Worm (Caenorhabditis elegans): ENCODE data around the gene snpc-3.4.
A peak's percentile ranks its signal among the peaks of the same experiment; 100 is the strongest.

snpc-3.4 gene

DNA sequence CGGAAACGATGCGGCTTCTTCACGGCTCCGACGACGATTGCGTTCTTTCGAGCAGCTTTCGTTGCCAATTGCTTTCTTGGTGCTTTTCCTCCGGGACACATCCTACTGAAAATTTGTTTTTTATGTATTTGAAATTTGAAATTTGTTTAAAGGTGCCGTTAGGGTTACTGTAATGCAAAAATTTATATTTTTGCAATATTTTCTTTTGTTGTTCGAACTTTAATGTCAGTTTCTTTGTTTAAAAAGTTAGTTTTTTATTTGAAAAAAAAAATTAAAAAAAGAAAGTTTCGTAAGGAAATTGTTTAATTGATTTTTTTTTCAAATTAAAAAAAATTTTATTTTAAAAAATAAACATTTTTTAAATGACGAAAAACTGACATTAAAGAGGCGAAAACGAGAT is 38.8 kb downstream of the snpc-3.4 start, which contains the start of gene his-69:
his-69 (minus strand) TSS at position 101 of the 400 bp plus-strand sequence.
- no peak for TF ChIP-seq madf-2 (tag; optimal IDR thresholded peaks at IDR 0.05)
- TF ChIP-seq unc-3 (GFP tag; conservative IDR thresholded peaks at IDR 0.05), result no peak
- TF ChIP-seq unc-3 (tag; optimal IDR thresholded peaks at IDR 0.05), result no peak
- TF ChIP-seq elt-4 (tag; optimal IDR thresholded peaks at IDR 0.05), result no peak
- no peak for TF ChIP-seq pqm-1 (tag; optimal IDR thresholded peaks at IDR 0.05)
- no peak for TF ChIP-seq nfya-1 (tag; optimal IDR thresholded peaks at IDR 0.05)
- no peak for TF ChIP-seq pag-3 (tag; optimal IDR thresholded peaks at IDR 0.05; ENCODE audit: borderline replicate concordance)
- TF ChIP-seq unc-55 (GFP tag; optimal IDR thresholded peaks at IDR 0.05), result no peak
- TF ChIP-seq ama-1 (optimal IDR thresholded peaks at IDR 0.05), result no peak
- TF ChIP-seq unc-42 (tag; optimal IDR thresholded peaks at IDR 0.05), result no peak
- TF ChIP-seq unc-86 (tag; optimal IDR thresholded peaks at IDR 0.05), result no peak
- no peak for TF ChIP-seq ceh-19 (GFP tag; optimal IDR thresholded peaks at IDR 0.05)
- TF ChIP-seq C38D4.7 (GFP tag; optimal IDR thresholded peaks at IDR 0.05), result no peak
- TF ChIP-seq hlh-15 (tag; optimal IDR thresholded peaks at IDR 0.05), result no peak
- TF ChIP-seq F13H6.1 (tag; optimal IDR thresholded peaks at IDR 0.05), result no peak

DNA sequence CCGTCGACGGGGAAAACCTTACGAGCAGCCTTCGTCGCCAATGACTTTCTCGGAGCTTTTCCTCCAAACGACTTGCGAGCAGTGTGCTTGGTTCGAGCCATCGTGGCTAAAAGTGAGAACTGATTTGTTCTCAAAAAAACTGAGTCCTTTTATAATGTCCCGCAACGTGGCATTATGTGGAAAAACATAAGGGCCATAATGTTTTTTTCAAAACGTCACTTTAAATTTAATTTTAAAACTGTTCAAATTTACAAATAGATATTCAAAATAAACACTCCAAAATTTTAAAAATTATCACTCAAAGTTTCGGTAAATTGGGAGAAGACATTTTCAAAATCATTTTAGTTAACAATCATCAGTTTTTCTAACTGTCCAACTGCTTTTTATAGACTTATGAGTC is 40.2 kb downstream of the snpc-3.4 start, which contains the start of gene his-70:
his-70 (minus strand) TSS at position 101 of the 400 bp plus-strand sequence.
- TF ChIP-seq pax-1 (tag; optimal IDR thresholded peaks at IDR 0.05), result no peak
- TF ChIP-seq tbx-7 (tag; optimal IDR thresholded peaks at IDR 0.05), result no peak
- TF ChIP-seq che-1 (tag; optimal IDR thresholded peaks at IDR 0.05), result no peak

ce11 chrIII:4063724-4064123 is 43.9 kb downstream of the snpc-3.4 start:
- TF ChIP-seq ttx-3 (tag; optimal IDR thresholded peaks at IDR 0.05) (no peak), unc-55 (GFP tag; optimal IDR thresholded peaks at IDR 0.05) (peak; percentile 32), nhr-232 (tag; optimal IDR thresholded peaks at IDR 0.05) (no peak), C08G9.2 (tag; optimal IDR thresholded peaks at IDR 0.05) (peak; percentile 13), unc-3 (GFP tag; conservative IDR thresholded peaks at IDR 0.05) (no peak), unc-3 (tag; optimal IDR thresholded peaks at IDR 0.05) (peak; percentile 78), ref-2 (tag; optimal IDR thresholded peaks at IDR 0.05) (peak; percentile 19), ceh-18 (tag; optimal IDR thresholded peaks at IDR 0.05) (peak; percentile 33), sox-2 (GFP tag; IDR thresholded peaks at IDR 0.05) (no peak), ahr-1 (tag; optimal IDR thresholded peaks at IDR 0.05) (no peak), C38D4.7 (GFP tag; optimal IDR thresholded peaks at IDR 0.05) (no peak), dve-1 (tag; optimal IDR thresholded peaks at IDR 0.05) (no peak), ceh-48 (tag; optimal IDR thresholded peaks at IDR 0.05) (peak; percentile 87), ceh-31 (tag; optimal IDR thresholded peaks at IDR 0.05) (peak; percentile 53), ztf-16 (tag; optimal IDR thresholded peaks at IDR 0.05) (no peak), rnt-1 (tag; optimal IDR thresholded peaks at IDR 0.05) (no peak), pqm-1 (tag; optimal IDR thresholded peaks at IDR 0.05) (no peak), unc-42 (tag; optimal IDR thresholded peaks at IDR 0.05) (peak; percentile 63), syd-9 (tag; optimal IDR thresholded peaks at IDR 0.05) (no peak), tbx-2 (tag; optimal IDR thresholded peaks at IDR 0.05) (peak; percentile 28), ceh-14 (tag; optimal IDR thresholded peaks at IDR 0.05) (no peak)

DNA sequence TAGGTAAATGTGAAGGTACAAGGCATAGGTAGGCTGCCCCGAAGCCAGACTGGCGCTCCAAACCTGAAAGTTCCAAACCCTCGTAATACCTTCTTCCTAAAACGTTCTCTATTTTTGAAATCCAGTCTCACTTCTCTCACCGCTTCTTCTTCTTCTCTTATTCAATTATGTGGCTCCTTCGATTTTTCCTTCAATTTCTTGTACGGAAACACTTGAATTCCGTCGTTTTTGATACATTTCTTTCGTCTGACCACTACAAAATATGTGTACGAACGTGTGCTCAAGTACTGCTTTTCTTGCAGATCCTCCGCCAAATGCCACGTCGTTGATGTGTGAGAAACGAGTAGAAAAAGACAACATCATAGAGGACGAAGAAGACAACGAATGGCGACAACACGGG is 46.5 kb downstream of the snpc-3.4 start, which contains the start of gene unc-79:
unc-79 (plus strand) TSS at position 301 of the 400 bp plus-strand sequence.
- TF ChIP-seq nhr-232 (tag; optimal IDR thresholded peaks at IDR 0.05), result no peak
- no peak for TF ChIP-seq nfya-1 (tag; optimal IDR thresholded peaks at IDR 0.05)
- no peak for TF ChIP-seq tbx-7 (tag; optimal IDR thresholded peaks at IDR 0.05)
- TF ChIP-seq ceh-22 (tag; optimal IDR thresholded peaks at IDR 0.05), result no peak
- TF ChIP-seq ztf-16 (tag; optimal IDR thresholded peaks at IDR 0.05), result no peak
- no peak for TF ChIP-seq lin-11 (tag; optimal IDR thresholded peaks at IDR 0.05)
- TF ChIP-seq npax-4 (tag; optimal IDR thresholded peaks at IDR 0.05), result no peak
- no peak for TF ChIP-seq unc-42 (tag; optimal IDR thresholded peaks at IDR 0.05)
- TF ChIP-seq unc-86 (tag; optimal IDR thresholded peaks at IDR 0.05), result no peak

- TF ChIP-seq ceh-14 (tag; optimal IDR thresholded peaks at IDR 0.05) (peak; percentile 31), sox-2 (GFP tag; IDR thresholded peaks at IDR 0.05) (no peak), nfya-1 (tag; optimal IDR thresholded peaks at IDR 0.05) (no peak), nhr-11 (tag; optimal IDR thresholded peaks at IDR 0.05) (no peak), pha-2 (tag; optimal IDR thresholded peaks at IDR 0.05) (no peak), syd-9 (tag; optimal IDR thresholded peaks at IDR 0.05) (no peak)
Measured at ce11 chrIII:4068120-4068519, 48.3 kb downstream of the snpc-3.4 start.
